Fruit fly (Drosophila melanogaster) whole organism, adult: ENCODE data around the gene CG1307.

Experiments used
- CG11617 ChIP-seq: fragments of 200-800 bp; sonication (Bioruptor generic); optimal IDR thresholded peaks from 2 replicates; lab custom pipeline; 2017; ENCODE audit warnings: mild to moderate bottlenecking, missing biosample characterization, missing genetic modification reagents, missing genetic modification characterization
- CG12768 ChIP-seq: fragments of 200-800 bp; sonication (Bioruptor generic); optimal IDR thresholded peaks from 2 replicates; lab custom pipeline; 2017; ENCODE audit warnings: missing biosample characterization, missing genetic modification characterization, mild to moderate bottlenecking, moderate library complexity, missing genetic modification reagents
- CG14711 ChIP-seq: fragments of 200-800 bp; sonication (Bioruptor generic); optimal IDR thresholded peaks from 2 replicates; lab custom pipeline; 2018; ENCODE audit warnings: missing biosample characterization, mild to moderate bottlenecking, missing genetic modification characterization, moderate library complexity
- CG1620 ChIP-seq: fragments of 200-800 bp; sonication (Bioruptor generic); optimal IDR thresholded peaks from 2 replicates; lab custom pipeline; 2016; ENCODE audit warnings: missing biosample characterization, missing genetic modification characterization
- CG33017 ChIP-seq: fragments of 200-800 bp; sonication (Bioruptor generic); optimal IDR thresholded peaks from 2 replicates; lab custom pipeline; 2018; ENCODE audit warnings: missing biosample characterization, mild to moderate bottlenecking, missing genetic modification characterization, moderate library complexity
- CG5204 ChIP-seq: fragments of 200-800 bp; sonication (Bioruptor generic); optimal IDR thresholded peaks from 2 replicates; lab custom pipeline; 2016; ENCODE audit warnings: missing biosample characterization, missing genetic modification characterization
- CG7045 ChIP-seq: fragments of 200-800 bp; sonication (Bioruptor generic); optimal IDR thresholded peaks from 2 replicates; lab custom pipeline; 2017; ENCODE audit warnings: missing biosample characterization, mild to moderate bottlenecking, missing genetic modification characterization
- CG7101 ChIP-seq: fragments of 200-800 bp; sonication (Bioruptor generic); optimal IDR thresholded peaks from 2 replicates; lab custom pipeline; 2018; ENCODE audit warnings: missing biosample characterization, mild to moderate bottlenecking, missing genetic modification characterization, moderate library complexity
- Clk ChIP-seq: fragments of 200-800 bp; sonication (Bioruptor generic); optimal IDR thresholded peaks from 2 replicates; lab custom pipeline; 2017; ENCODE audit warnings: missing biosample characterization, missing genetic modification characterization
- Crg-1 ChIP-seq: fragments of 200-800 bp; sonication (Bioruptor generic); optimal IDR thresholded peaks from 2 replicates; lab custom pipeline; 2016; ENCODE audit warnings: missing biosample characterization, missing genetic modification characterization
- Hr96 ChIP-seq: fragments of 200-800 bp; sonication (Bioruptor generic); optimal IDR thresholded peaks from 2 replicates; lab custom pipeline; 2016; ENCODE audit warnings: missing biosample characterization, missing genetic modification characterization
- Mnt ChIP-seq: fragments of 200-800 bp; sonication (Bioruptor generic); optimal IDR thresholded peaks from 2 replicates; lab custom pipeline; 2016; ENCODE audit warnings: missing biosample characterization, mild to moderate bottlenecking, missing genetic modification characterization
- bab1 ChIP-seq: fragments of 200-800 bp; sonication (Bioruptor generic); optimal IDR thresholded peaks from 3 replicates; lab custom pipeline; 2019; ENCODE audit warnings: missing biosample characterization, mild to moderate bottlenecking, missing genetic modification characterization, moderate library complexity
- cic ChIP-seq: fragments of 200-800 bp; sonication (Bioruptor generic); optimal IDR thresholded peaks from 2 replicates; lab custom pipeline; 2017; ENCODE audit warnings: missing biosample characterization, mild to moderate bottlenecking, missing genetic modification characterization, moderate library complexity
- cnc ChIP-seq, 2 experiments: fragments of >200 bp; optimal IDR thresholded peaks; 2 replicates each; lab custom pipeline; 2017
- kay ChIP-seq: fragments of 200-800 bp; sonication (Bioruptor generic); peaks from one replicate; lab custom pipeline; 2016; ENCODE audit warnings: missing biosample characterization, missing genetic modification characterization, borderline replicate concordance
- ovo ChIP-seq: fragments of 200-800 bp; sonication (Bioruptor generic); optimal IDR thresholded peaks from 2 replicates; lab custom pipeline; 2016; ENCODE audit warnings: missing biosample characterization, missing genetic modification characterization
- pad ChIP-seq: fragments of 200-800 bp; sonication (Bioruptor generic); optimal IDR thresholded peaks from 3 replicates; lab custom pipeline; 2017; ENCODE audit warnings: missing biosample characterization, missing genetic modification characterization, mild to moderate bottlenecking, moderate library complexity, missing genetic modification reagents
- tj ChIP-seq: fragments of 200-800 bp; sonication (Bioruptor generic); optimal IDR thresholded peaks from 3 replicates; lab custom pipeline; 2017; ENCODE audit warnings: missing biosample characterization, mild to moderate bottlenecking, missing genetic modification characterization, moderate library complexity
- toe ChIP-seq: fragments of 200-800 bp; sonication (Bioruptor generic); optimal IDR thresholded peaks from 2 replicates; lab custom pipeline; 2016; ENCODE audit warnings: missing biosample characterization, missing genetic modification characterization

The CG1307 gene

DNA sequence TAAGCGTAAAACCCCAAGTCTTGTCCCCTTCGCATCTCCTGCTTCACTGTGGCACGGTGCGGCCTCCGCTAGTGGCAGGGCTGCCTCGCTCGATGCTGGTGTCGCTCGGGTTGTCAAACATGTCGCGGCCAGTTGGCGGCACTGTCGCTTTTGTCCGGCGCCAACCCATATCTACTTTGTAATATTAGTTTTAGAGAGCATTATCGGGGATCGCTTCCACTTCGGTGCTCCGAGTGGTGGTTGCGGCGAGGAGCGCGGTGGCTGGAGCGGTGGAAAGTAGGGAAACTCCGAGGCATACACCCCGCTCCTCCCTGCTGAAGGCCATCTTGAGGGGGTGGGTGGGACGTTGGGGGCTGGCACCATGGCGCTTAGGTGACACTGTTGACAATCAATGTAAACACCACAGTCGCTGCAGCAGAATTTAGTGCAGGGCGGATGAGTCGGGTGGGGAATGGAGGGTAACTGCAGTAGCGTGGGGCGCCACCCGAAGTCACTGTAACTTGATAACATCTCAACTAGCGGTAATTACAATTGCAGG lies 7.9 kb upstream of the CG1307 start:
- no peak for TF ChIP-seq CG1620 (GFP tag; lab: Kevin White, UChicago)
- TF ChIP-seq CG11617 (GFP tag; lab: Kevin White, UChicago) = no peak
- TF ChIP-seq CG12768 = no peak
- TF ChIP-seq Hr96 (GFP tag; lab: Kevin White, UChicago) = no peak
- TF ChIP-seq toe (GFP tag; lab: Kevin White, UChicago) = no peak
- TF ChIP-seq pad (GFP tag; lab: Kevin White, UChicago) = no peak
- TF ChIP-seq tj (GFP tag; lab: Kevin White, UChicago) = no peak
- TF ChIP-seq cnc (optimal IDR thresholded peaks at IDR 0.05; lab: Kevin White, UChicago) = no peak
- no peak for TF ChIP-seq cic (GFP tag; lab: Kevin White, UChicago)
- TF ChIP-seq bab1 (GFP tag; lab: Kevin White, UChicago) = no peak
- no peak for TF ChIP-seq CG33017 (tag; lab: Kevin White, UChicago)
- TF ChIP-seq CG5204 (GFP tag; lab: Kevin White, UChicago) = no peak
- TF ChIP-seq CG14711 (tag; lab: Kevin White, UChicago) = no peak
- no peak for TF ChIP-seq Crg-1 (GFP tag; lab: Kevin White, UChicago)
- no peak for TF ChIP-seq ovo
- TF ChIP-seq Mnt = no peak
- TF ChIP-seq CG7101 = no peak
- TF ChIP-seq CG7045 (GFP tag; lab: Kevin White, UChicago) = no peak

- TF ChIP-seq kay (GFP tag; lab: Kevin White, UChicago) (no peak), CG33017 (tag; lab: Kevin White, UChicago) (no peak), CG1620 (GFP tag; lab: Kevin White, UChicago) (no peak), Mnt (no peak), CG7045 (GFP tag; lab: Kevin White, UChicago) (no peak), CG11617 (GFP tag; lab: Kevin White, UChicago) (no peak), CG7101 (no peak), Hr96 (GFP tag; lab: Kevin White, UChicago) (no peak), CG14711 (tag; lab: Kevin White, UChicago) (no peak), CG12768 (no peak), CG5204 (GFP tag; lab: Kevin White, UChicago) (no peak), cnc (optimal IDR thresholded peaks at IDR 0.05; lab: Kevin White, UChicago) (no peak), pad (GFP tag; lab: Kevin White, UChicago) (no peak), toe (GFP tag; lab: Kevin White, UChicago) (no peak), Crg-1 (GFP tag; lab: Kevin White, UChicago) (no peak), bab1 (GFP tag; lab: Kevin White, UChicago) (no peak)
Observed at dm6 chr3R:6664371-6665116, 7.3 kb upstream of the CG1307 start.

- no peak for TF ChIP-seq tj (GFP tag; lab: Kevin White, UChicago)
- no peak for TF ChIP-seq ovo
- no peak for TF ChIP-seq Mnt
- TF ChIP-seq Clk (GFP tag; lab: Kevin White, UChicago) = no peak
- no peak for TF ChIP-seq cic (GFP tag; lab: Kevin White, UChicago)
- TF ChIP-seq bab1 (GFP tag; lab: Kevin White, UChicago) = no peak
- TF ChIP-seq CG14711 (tag; lab: Kevin White, UChicago) = no peak
- TF ChIP-seq cnc (optimal IDR thresholded peaks at IDR 0.05; lab: Kevin White, UChicago) = no peak
- TF ChIP-seq CG7045 (GFP tag; lab: Kevin White, UChicago) = no peak
Observed at dm6 chr3R:6663289-6663666, 6.0 kb upstream of the CG1307 start.

- no peak for TF ChIP-seq CG33017 (tag; lab: Kevin White, UChicago)
- no peak for TF ChIP-seq CG1620 (GFP tag; lab: Kevin White, UChicago)
- no peak for TF ChIP-seq CG7045 (GFP tag; lab: Kevin White, UChicago)
- TF ChIP-seq tj (GFP tag; lab: Kevin White, UChicago) = no peak
- TF ChIP-seq Mnt = no peak
- TF ChIP-seq pad (GFP tag; lab: Kevin White, UChicago) = no peak
- no peak for TF ChIP-seq toe (GFP tag; lab: Kevin White, UChicago)
- no peak for TF ChIP-seq ovo
Observed at dm6 chr3R:6662613-6663288, 5.5 kb upstream of the CG1307 start.

- TF ChIP-seq Hr96 (GFP tag; lab: Kevin White, UChicago) (no peak), CG14711 (tag; lab: Kevin White, UChicago) (peak; percentile 36)
Observed at dm6 chr3R:6659941-6660340, 2.7 kb upstream of the CG1307 start, which contains the start of gene agt. Gene agt, minus strand, starts transcription at chr3R:6660100.

DNA sequence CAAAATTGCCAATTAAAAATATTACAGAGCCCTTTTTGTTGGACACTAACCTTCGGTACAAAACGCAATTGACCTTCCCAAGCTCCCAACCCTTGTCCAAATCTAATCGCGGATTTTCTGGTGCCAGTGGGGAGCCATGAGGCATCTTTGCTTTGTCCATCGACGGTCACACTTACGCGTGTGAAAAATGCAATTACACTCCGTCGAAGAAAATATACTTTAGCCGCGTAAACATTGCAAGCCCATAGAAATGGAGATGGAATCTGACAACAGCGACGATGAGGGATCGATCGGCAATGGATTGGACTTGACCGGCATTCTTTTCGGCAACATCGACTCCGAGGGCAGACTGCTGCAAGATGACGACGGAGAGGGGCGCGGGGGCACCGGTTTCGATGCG lies 10.5 kb downstream of the CG1307 start, which contains the start of gene Taf1:
Gene Taf1 (plus strand): TSS at position 150 of the 400 bp plus-strand sequence.
- TF ChIP-seq CG11617 (GFP tag; lab: Kevin White, UChicago) (no peak), Mnt (peak; percentile 20), pad (GFP tag; lab: Kevin White, UChicago) (no peak), CG5204 (GFP tag; lab: Kevin White, UChicago) (no peak), Hr96 (GFP tag; lab: Kevin White, UChicago) (peak; percentile 20), CG7045 (GFP tag; lab: Kevin White, UChicago) (no peak), toe (GFP tag; lab: Kevin White, UChicago) (peak; percentile 60), CG14711 (tag; lab: Kevin White, UChicago) (no peak), ovo (no peak), kay (GFP tag; lab: Kevin White, UChicago) (no peak), Clk (GFP tag; lab: Kevin White, UChicago) (no peak), CG33017 (tag; lab: Kevin White, UChicago) (no peak), cnc (optimal IDR thresholded peaks at IDR 0.05; lab: Kevin White, UChicago) (no peak), CG12768 (peak; percentile 39), cic (GFP tag; lab: Kevin White, UChicago) (no peak), bab1 (GFP tag; lab: Kevin White, UChicago) (peak; percentile 17), tj (GFP tag; lab: Kevin White, UChicago) (no peak), CG1620 (GFP tag; lab: Kevin White, UChicago) (no peak), CG7101 (no peak)
